Worm (Caenorhabditis elegans) whole organism, midembryonic: Measurements from ENCODE around the gene ZC239.15.

Experiments
- T22C8.4 ChIP-seq: fragments of 200-800 bp; sonication (Bioruptor generic); IDR thresholded peaks from 2 replicates; pipeline ENCODE4 v1.3.6; 2022; ENCODE audit warnings: missing genetic modification characterization, missing compliant biosample characterization
- tab-1 ChIP-seq: fragments of 200-800 bp; sonication (Bioruptor generic); IDR thresholded peaks from 2 replicates; pipeline ENCODE4 v1.3.6; 2022; ENCODE audit warnings: missing genetic modification characterization, missing compliant biosample characterization
- ztf-29 ChIP-seq: fragments of 200-800 bp; sonication (Bioruptor generic); IDR thresholded peaks from 2 replicates; pipeline ENCODE4 v1.3.6; 2022; ENCODE audit warnings: missing genetic modification reagents, missing genetic modification characterization, missing compliant biosample characterization

DNA sequence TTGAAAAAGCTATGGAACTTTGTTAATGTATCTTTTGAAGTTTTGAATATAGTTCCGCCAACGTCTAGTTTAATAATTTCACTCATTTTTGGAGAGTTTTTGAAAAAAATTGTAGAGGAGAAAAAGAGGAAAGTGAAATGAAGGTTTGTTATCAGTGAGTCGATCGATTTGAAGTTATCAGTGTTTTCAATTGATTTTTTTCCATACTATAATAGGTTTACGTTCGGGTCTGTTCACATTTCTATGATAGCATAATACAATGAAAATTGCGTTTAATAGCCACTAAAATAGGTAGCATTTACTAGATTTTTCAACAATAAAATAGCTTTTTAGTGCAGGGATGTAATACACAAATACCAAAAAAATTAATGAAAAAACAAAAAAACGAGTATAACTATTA is 669 bp upstream of the ZC239.15 start, which contains the start of gene ZC239.16:
- TF ChIP-seq tab-1 (no peak), T22C8.4 (GFP tag; lab: Robert Waterston, UW) (no peak), ztf-29 (GFP tag; lab: Robert Waterston, UW) (no peak)
